Worm (Caenorhabditis elegans) whole organism, L2 larva: ENCODE results near the gene aldo-2.

ENCODE experiments used
- fos-1 ChIP-seq: fragments of 150-350 bp; optimal IDR thresholded peaks from 2 replicates; lab custom pipeline; 2014; ENCODE audit warnings: missing biosample characterization, missing genetic modification characterization
- nhr-25 ChIP-seq: fragments of 150-350 bp; sonication (generic microtip); optimal IDR thresholded peaks from 3 replicates; lab custom pipeline; 2014; ENCODE audit warnings: missing biosample characterization, missing genetic modification characterization
- unc-62 ChIP-seq: fragments of 150-350 bp; optimal IDR thresholded peaks from 2 replicates; lab custom pipeline; 2014; ENCODE audit warnings: missing biosample characterization, missing genetic modification reagents, missing genetic modification characterization
- ztf-4 ChIP-seq: fragments of 150-350 bp; optimal IDR thresholded peaks from 2 replicates; lab custom pipeline; 2014; ENCODE audit warnings: missing biosample characterization, missing genetic modification characterization

ce11 chrIII:5879291-5879968 is 3.0 kb upstream of the aldo-2 start, which contains the start of gene hpo-10:
- TF ChIP-seq nhr-25 (tag; lab: Kevin White, UChicago), result peak; percentile 17
- TF ChIP-seq unc-62 (GFP tag; lab: Kevin White, UChicago), result no peak
- TF ChIP-seq ztf-4 (tag; lab: Kevin White, UChicago), result no peak
- no peak for TF ChIP-seq fos-1 (tag; lab: Kevin White, UChicago)
